Worm (Caenorhabditis elegans) whole organism, L1 larva: ENCODE results near the gene ZC449.2.

Experiments
- C16A3.4 ChIP-seq: fragments of 150-350 bp; optimal IDR thresholded peaks from 2 replicates; lab custom pipeline; 2014; ENCODE audit warnings: missing biosample characterization, missing genetic modification characterization
- F16B12.6 ChIP-seq: fragments of 150-350 bp; optimal IDR thresholded peaks from 2 replicates; lab custom pipeline; 2014; ENCODE audit warnings: missing biosample characterization, missing genetic modification characterization
- Y116A8C.19 ChIP-seq: sonication (generic microtip); optimal IDR thresholded peaks from 2 replicates; lab custom pipeline; 2016; ENCODE audit warnings: missing compliant biosample characterization, missing genetic modification characterization, borderline replicate concordance
- aly-2 ChIP-seq: fragments of 150-350 bp; optimal IDR thresholded peaks from 2 replicates; lab custom pipeline; 2014; ENCODE audit warnings: missing biosample characterization, missing genetic modification characterization
- ama-1 ChIP-seq: fragments of 150-350 bp; optimal IDR thresholded peaks from 2 replicates; lab custom pipeline; 2014
- ceh-63 ChIP-seq: fragments of 200-800 bp; sonication (Bioruptor generic); optimal IDR thresholded peaks from 2 replicates; lab custom pipeline; 2018; ENCODE audit warnings: mild to moderate bottlenecking, missing genetic modification characterization, missing compliant biosample characterization
- ceh-8 ChIP-seq: fragments of 200-800 bp; sonication (Bioruptor generic); optimal IDR thresholded peaks from 2 replicates; lab custom pipeline; 2018; ENCODE audit warnings: mild to moderate bottlenecking, missing genetic modification characterization, moderate library complexity, missing compliant biosample characterization
- ceh-90 ChIP-seq: sonication (generic microtip); optimal IDR thresholded peaks from 2 replicates; lab custom pipeline; 2016; ENCODE audit warnings: missing genetic modification characterization, missing compliant biosample characterization
- ces-1 ChIP-seq: fragments of 150-350 bp; optimal IDR thresholded peaks from 2 replicates; lab custom pipeline; 2014; ENCODE audit warnings: missing biosample characterization, missing genetic modification reagents, missing genetic modification characterization
- dpl-1 ChIP-seq, 3 experiments: fragments of 150-350 bp in 2 of 3; sonication (generic microtip) in 1 of 3; optimal IDR thresholded peaks; 2 replicates each; lab custom pipeline; 2014 to 2017; ENCODE audit warnings: missing biosample characterization in 3 of 3, missing genetic modification characterization in 3 of 3, missing genetic modification reagents in 3 of 3
- dsc-1 ChIP-seq: sonication (generic microtip); optimal IDR thresholded peaks from 2 replicates; lab custom pipeline; 2016; ENCODE audit warnings: mild to moderate bottlenecking, missing genetic modification characterization, missing compliant biosample characterization
- efl-3 ChIP-seq: fragments of 200-800 bp; sonication (Bioruptor generic); optimal IDR thresholded peaks from 2 replicates; lab custom pipeline; 2018; ENCODE audit warnings: mild to moderate bottlenecking, missing genetic modification characterization, missing compliant biosample characterization
- egl-13 ChIP-seq: sonication (generic microtip); optimal IDR thresholded peaks from 2 replicates; lab custom pipeline; 2016; ENCODE audit warnings: missing genotype, missing genetic modification reagents, missing genetic modification characterization, missing compliant biosample characterization
- egl-27 ChIP-seq, 2 experiments: fragments of 150-350 bp in 1 of 2; sonication (generic microtip); optimal IDR thresholded peaks; 3 replicates each; lab custom pipeline; 2017 to 2018; ENCODE audit warnings: missing biosample characterization in 2 of 2, missing genetic modification characterization in 2 of 2, missing genetic modification reagents in 2 of 2
- elt-2 ChIP-seq: sonication (generic microtip); optimal IDR thresholded peaks from 2 replicates; lab custom pipeline; 2016; ENCODE audit warnings: missing genetic modification characterization, mild to moderate bottlenecking, inconsistent platforms, missing compliant biosample characterization, missing genetic modification reagents
- ets-5 ChIP-seq: fragments of 200-800 bp; sonication (Bioruptor generic); IDR thresholded peaks from 2 replicates; pipeline ENCODE4 v1.3.6; 2022; ENCODE audit warnings: missing genetic modification characterization, missing compliant biosample characterization
- fkh-10 ChIP-seq: sonication (generic microtip); optimal IDR thresholded peaks from 2 replicates; lab custom pipeline; 2017; ENCODE audit warnings: missing biosample characterization, missing genetic modification reagents, missing genetic modification characterization
- fkh-4 ChIP-seq: sonication (generic microtip); optimal IDR thresholded peaks from 2 replicates; lab custom pipeline; 2016; ENCODE audit warnings: missing compliant biosample characterization, missing genetic modification characterization, borderline replicate concordance
- fkh-8 ChIP-seq: sonication (generic microtip); optimal IDR thresholded peaks from 2 replicates; lab custom pipeline; 2016; ENCODE audit warnings: mild to moderate bottlenecking, missing genetic modification characterization, missing compliant biosample characterization
- hlh-17 ChIP-seq: fragments of 200-800 bp; sonication (Bioruptor generic); optimal IDR thresholded peaks from 2 replicates; lab custom pipeline; 2018; ENCODE audit warnings: missing genetic modification characterization, mild to moderate bottlenecking, missing compliant biosample characterization, moderate library complexity, borderline replicate concordance
- irx-1 ChIP-seq: sonication (generic microtip); optimal IDR thresholded peaks from 2 replicates; lab custom pipeline; 2016; ENCODE audit warnings: missing genetic modification characterization, missing compliant biosample characterization
- jun-1 ChIP-seq: fragments of 150-350 bp; optimal IDR thresholded peaks from 2 replicates; lab custom pipeline; 2014; ENCODE audit warnings: missing biosample characterization, missing genetic modification reagents, missing genetic modification characterization
- lin-13 ChIP-seq: fragments of 150-350 bp; optimal IDR thresholded peaks from 2 replicates; lab custom pipeline; 2014; ENCODE audit warnings: missing biosample characterization, missing genetic modification reagents, missing genetic modification characterization
- lin-14 ChIP-seq: fragments of 200-800 bp; sonication (Bioruptor generic); optimal IDR thresholded peaks from 2 replicates; lab custom pipeline; 2018; ENCODE audit warnings: mild to moderate bottlenecking, missing genetic modification characterization, moderate library complexity, missing compliant biosample characterization
- lsy-2 ChIP-seq, 2 experiments: fragments of 150-350 bp; optimal IDR thresholded peaks; 2 replicates each; lab custom pipeline; 2014; ENCODE audit warnings: missing biosample characterization in 2 of 2, missing genetic modification characterization in 2 of 2
- mdl-1 ChIP-seq, 2 experiments: fragments of 150-350 bp; optimal IDR thresholded peaks; 2 replicates each; lab custom pipeline; 2014 to 2017; ENCODE audit warnings: missing biosample characterization in 2 of 2, missing genetic modification characterization in 2 of 2, inconsistent platforms in 1 of 2
- mef-2 ChIP-seq: fragments of 150-350 bp; optimal IDR thresholded peaks from 2 replicates; lab custom pipeline; 2014; ENCODE audit warnings: missing biosample characterization, missing genetic modification characterization
- nhr-12 ChIP-seq: sonication (generic microtip); optimal IDR thresholded peaks from 2 replicates; lab custom pipeline; 2017; ENCODE audit warnings: missing biosample characterization, missing genetic modification characterization
- nhr-19 ChIP-seq: fragments of 200-800 bp; sonication (Bioruptor generic); conservative IDR thresholded peaks from 2 replicates; pipeline ENCODE4 v1.3.6; 2022; ENCODE audit warnings: missing genetic modification characterization, missing compliant biosample characterization
- nhr-20 ChIP-seq: sonication (generic microtip); optimal IDR thresholded peaks from 2 replicates; lab custom pipeline; 2016; ENCODE audit warnings: mild to moderate bottlenecking, missing genetic modification characterization, missing compliant biosample characterization
- nhr-237 ChIP-seq: fragments of 150-350 bp; optimal IDR thresholded peaks from 2 replicates; lab custom pipeline; 2014; ENCODE audit warnings: missing biosample characterization, missing genetic modification characterization
- nhr-47 ChIP-seq: sonication (generic microtip); optimal IDR thresholded peaks from 2 replicates; lab custom pipeline; 2016; ENCODE audit warnings: mild to moderate bottlenecking, missing genetic modification characterization, moderate library complexity, missing compliant biosample characterization
- nhr-76 ChIP-seq: sonication (generic microtip); optimal IDR thresholded peaks from 2 replicates; lab custom pipeline; 2017; ENCODE audit warnings: missing biosample characterization, missing genetic modification characterization
- nhr-77 ChIP-seq: fragments of 150-350 bp; optimal IDR thresholded peaks from 2 replicates; lab custom pipeline; 2014; ENCODE audit warnings: missing biosample characterization, missing genetic modification characterization
- nhr-85 ChIP-seq: sonication (generic microtip); peaks from one replicate; lab custom pipeline; 2016; ENCODE audit warnings: missing genetic modification characterization, inconsistent platforms, missing compliant biosample characterization
- nhr-90 ChIP-seq: sonication (generic microtip); optimal IDR thresholded peaks from 2 replicates; lab custom pipeline; 2016; ENCODE audit warnings: mild to moderate bottlenecking, missing genetic modification characterization, missing compliant biosample characterization; ENCODE audit not compliant: poor library complexity
- pag-3 ChIP-seq: sonication (generic microtip); optimal IDR thresholded peaks from 2 replicates; lab custom pipeline; 2017; ENCODE audit warnings: missing genetic modification characterization, mild to moderate bottlenecking, missing compliant biosample characterization, antibody characterized with exemption, borderline replicate concordance; ENCODE audit not compliant: insufficient read depth
- rnt-1 ChIP-seq: sonication (generic microtip); optimal IDR thresholded peaks from 2 replicates; lab custom pipeline; 2016; ENCODE audit warnings: mild to moderate bottlenecking, missing genetic modification characterization, moderate library complexity, missing compliant biosample characterization
- snpc-4 ChIP-seq: fragments of 150-350 bp; optimal IDR thresholded peaks from 2 replicates; lab custom pipeline; 2014; ENCODE audit warnings: missing biosample characterization, missing genetic modification characterization
- snu-23 ChIP-seq: sonication (generic microtip); optimal IDR thresholded peaks from 2 replicates; lab custom pipeline; 2016; ENCODE audit warnings: missing genetic modification characterization, missing compliant biosample characterization
- sptf-1 ChIP-seq: fragments of 150-350 bp; optimal IDR thresholded peaks from 2 replicates; lab custom pipeline; 2014; ENCODE audit warnings: missing biosample characterization, missing genetic modification characterization
- sup-37 ChIP-seq: fragments of 200-800 bp; sonication (Bioruptor generic); optimal IDR thresholded peaks from 2 replicates; lab custom pipeline; 2018; ENCODE audit warnings: mild to moderate bottlenecking, missing genetic modification characterization, missing compliant biosample characterization
- swsn-7 ChIP-seq: sonication (generic microtip); optimal IDR thresholded peaks from 2 replicates; lab custom pipeline; 2016; ENCODE audit warnings: missing genetic modification characterization, missing compliant biosample characterization
- tbx-2 ChIP-seq: sonication (generic microtip); optimal IDR thresholded peaks from 2 replicates; lab custom pipeline; 2016; ENCODE audit warnings: missing genetic modification characterization, missing compliant biosample characterization
- tlp-1 ChIP-seq: fragments of 150-350 bp; optimal IDR thresholded peaks from 2 replicates; lab custom pipeline; 2014; ENCODE audit warnings: missing biosample characterization, missing genetic modification characterization
- unc-130 ChIP-seq: fragments of 150-350 bp; optimal IDR thresholded peaks from 2 replicates; lab custom pipeline; 2017; ENCODE audit warnings: missing biosample characterization, missing genetic modification characterization, inconsistent platforms
- unc-30 ChIP-seq: sonication (generic microtip); optimal IDR thresholded peaks from 2 replicates; lab custom pipeline; 2017; ENCODE audit warnings: missing biosample characterization, missing genetic modification characterization
- unc-62 ChIP-seq: fragments of 150-350 bp; optimal IDR thresholded peaks from 2 replicates; lab custom pipeline; 2014; ENCODE audit warnings: missing biosample characterization, missing genetic modification reagents, missing genetic modification characterization
- unc-98 ChIP-seq: fragments of 200-800 bp; sonication (Bioruptor generic); IDR thresholded peaks from 2 replicates; pipeline ENCODE4 v1.3.6; 2022; ENCODE audit warnings: missing genetic modification characterization, missing compliant biosample characterization
- xbp-1 ChIP-seq: sonication (generic microtip); optimal IDR thresholded peaks from 2 replicates; lab custom pipeline; 2016; ENCODE audit warnings: missing genetic modification characterization, missing compliant biosample characterization
- zag-1 ChIP-seq: fragments of 150-350 bp; optimal IDR thresholded peaks from 2 replicates; lab custom pipeline; 2014; ENCODE audit warnings: missing biosample characterization, missing genetic modification characterization
- ztf-11 ChIP-seq, 2 experiments: sonication (generic microtip); optimal IDR thresholded peaks; 2 replicates each; lab custom pipeline; 2016 to 2017; ENCODE audit warnings: missing genetic modification characterization in 2 of 2, missing biosample characterization in 1 of 2, missing compliant biosample characterization in 1 of 2
- ztf-4 ChIP-seq: fragments of 150-350 bp; optimal IDR thresholded peaks from 2 replicates; lab custom pipeline; 2014; ENCODE audit warnings: missing biosample characterization, missing genetic modification characterization

The ZC449.2 gene

ce11 chrX:4997548-4998087 is 23.5 kb upstream of the ZC449.2 start, which contains the start of gene ZC8.6:
ZC8.6 (minus strand) TSS chrX:4997598.
- TF ChIP-seq nhr-19 (GFP tag; lab: Robert Waterston, UW) (no peak), ceh-63 (GFP tag; lab: Kevin White, UChicago) (no peak), egl-13 (no peak), ceh-8 (GFP tag; lab: Kevin White, UChicago) (no peak), pag-3 (tag; lab: Kevin White, UChicago) (no peak), Y116A8C.19 (no peak), xbp-1 (tag; lab: Kevin White, UChicago) (peak; percentile 42), fkh-10 (GFP tag; lab: Kevin White, UChicago) (no peak), ets-5 (no peak), elt-2 (peak; percentile 4), unc-98 (GFP tag; lab: Robert Waterston, UW) (no peak), mef-2 (tag; lab: Kevin White, UChicago) (no peak), lin-13 (GFP tag; lab: Kevin White, UChicago) (no peak), fkh-8 (peak; percentile 17), snpc-4 (no peak), mdl-1 (tag; optimal IDR thresholded peaks at IDR 0.05; lab: Kevin White, UChicago) (peak in 1 of 2 experiments; percentile 36), nhr-85 (tag; lab: Kevin White, UChicago) (no peak), zag-1 (tag; lab: Kevin White, UChicago) (no peak), dsc-1 (tag; lab: Kevin White, UChicago) (no peak), sptf-1 (tag; lab: Kevin White, UChicago) (no peak), unc-130 (no peak), tbx-2 (tag; lab: Kevin White, UChicago) (peak; percentile 13), nhr-20 (peak; percentile 6), nhr-90 (no peak), F16B12.6 (tag; lab: Kevin White, UChicago) (no peak), sup-37 (no peak), ztf-4 (tag; lab: Kevin White, UChicago) (no peak), hlh-17 (no peak), lsy-2 (tag; optimal IDR thresholded peaks at IDR 0.05; lab: Kevin White, UChicago) (no peak), nhr-12 (tag; lab: Kevin White, UChicago) (no peak), snu-23 (GFP tag; lab: Kevin White, UChicago) (peak; percentile 57), fkh-4 (no peak), nhr-76 (tag; lab: Kevin White, UChicago) (no peak), ceh-90 (tag; lab: Kevin White, UChicago) (no peak), ces-1 (GFP tag; lab: Kevin White, UChicago) (no peak), nhr-77 (tag; lab: Kevin White, UChicago) (peak; percentile 5), lin-14 (peak; percentile 67), ztf-11 (tag; optimal IDR thresholded peaks at IDR 0.05; lab: Kevin White, UChicago) (no peak), C16A3.4 (tag; lab: Kevin White, UChicago) (peak; percentile 69), unc-30 (tag; lab: Kevin White, UChicago) (no peak), aly-2 (tag; lab: Kevin White, UChicago) (no peak), jun-1 (tag; lab: Kevin White, UChicago) (no peak), egl-27 (tag; optimal IDR thresholded peaks at IDR 0.05; lab: Kevin White, UChicago) (no peak), dpl-1 (GFP tag; optimal IDR thresholded peaks at IDR 0.05; lab: Kevin White, UChicago) (peak in 1 of 3 experiments; percentile 52), ama-1 (no peak), nhr-237 (tag; lab: Kevin White, UChicago) (no peak), rnt-1 (tag; lab: Kevin White, UChicago) (peak; percentile 7), nhr-47 (tag; lab: Kevin White, UChicago) (peak; percentile 35), swsn-7 (no peak), unc-62 (GFP tag; lab: Kevin White, UChicago) (no peak), irx-1 (no peak), efl-3 (GFP tag; lab: Kevin White, UChicago) (no peak), tlp-1 (tag; lab: Kevin White, UChicago) (no peak)
